Worm (Caenorhabditis elegans): ENCODE measurements around the gene Y17D7B.4.

- no peak for TF ChIP-seq ama-1 (optimal IDR thresholded peaks at IDR 0.05)
- no peak for TF ChIP-seq flt-1 (GFP tag; IDR thresholded peaks at IDR 0.05)
- no peak for TF ChIP-seq tbx-11 (GFP tag; IDR thresholded peaks at IDR 0.05)
- TF ChIP-seq hmg-4 (GFP tag; optimal IDR thresholded peaks at IDR 0.05), result no peak
Observed at ce11 chrV:18761078-18761477, 15.4 kb downstream of the Y17D7B.4 start, which contains the start of gene F11D11.4.

Measured in whole organism, early embryonic.